Worm (Caenorhabditis elegans) whole organism, L1 larva: ENCODE results near the gene Y39B6A.25.

Source experiments
- C16A3.4 ChIP-seq: fragments of 150-350 bp; optimal IDR thresholded peaks from 2 replicates; lab custom pipeline; 2014; ENCODE audit warnings: missing biosample characterization, missing genetic modification characterization
- C34B4.2 ChIP-seq: sonication (generic microtip); optimal IDR thresholded peaks from 2 replicates; lab custom pipeline; 2017; ENCODE audit warnings: mild to moderate bottlenecking, missing genetic modification characterization, missing compliant biosample characterization
- F16B12.6 ChIP-seq: fragments of 150-350 bp; optimal IDR thresholded peaks from 2 replicates; lab custom pipeline; 2014; ENCODE audit warnings: missing biosample characterization, missing genetic modification characterization
- Y116A8C.19 ChIP-seq: sonication (generic microtip); optimal IDR thresholded peaks from 2 replicates; lab custom pipeline; 2016; ENCODE audit warnings: missing compliant biosample characterization, missing genetic modification characterization, borderline replicate concordance
- aha-1 ChIP-seq: fragments of 150-350 bp; optimal IDR thresholded peaks from 2 replicates; lab custom pipeline; 2014; ENCODE audit warnings: missing biosample characterization, missing genetic modification characterization
- alr-1 ChIP-seq: fragments of 200-800 bp; sonication (Bioruptor generic); optimal IDR thresholded peaks from 2 replicates; lab custom pipeline; 2018; ENCODE audit warnings: borderline replicate concordance, mild to moderate bottlenecking, missing genetic modification characterization, missing compliant biosample characterization
- aly-2 ChIP-seq: fragments of 150-350 bp; optimal IDR thresholded peaks from 2 replicates; lab custom pipeline; 2014; ENCODE audit warnings: missing biosample characterization, missing genetic modification characterization
- blmp-1 ChIP-seq: fragments of 150-350 bp; optimal IDR thresholded peaks from 2 replicates; lab custom pipeline; 2014; ENCODE audit warnings: missing biosample characterization, missing genetic modification characterization
- ceh-63 ChIP-seq: fragments of 200-800 bp; sonication (Bioruptor generic); optimal IDR thresholded peaks from 2 replicates; lab custom pipeline; 2018; ENCODE audit warnings: mild to moderate bottlenecking, missing genetic modification characterization, missing compliant biosample characterization
- ceh-8 ChIP-seq: fragments of 200-800 bp; sonication (Bioruptor generic); optimal IDR thresholded peaks from 2 replicates; lab custom pipeline; 2018; ENCODE audit warnings: mild to moderate bottlenecking, missing genetic modification characterization, moderate library complexity, missing compliant biosample characterization
- ceh-88 ChIP-seq: fragments of 200-800 bp; sonication (Bioruptor generic); IDR thresholded peaks from 2 replicates; pipeline ENCODE4 v1.3.6; 2022; ENCODE audit warnings: missing genetic modification characterization, missing compliant biosample characterization
- ceh-90 ChIP-seq: sonication (generic microtip); optimal IDR thresholded peaks from 2 replicates; lab custom pipeline; 2016; ENCODE audit warnings: missing genetic modification characterization, missing compliant biosample characterization
- ces-1 ChIP-seq: fragments of 150-350 bp; optimal IDR thresholded peaks from 2 replicates; lab custom pipeline; 2014; ENCODE audit warnings: missing biosample characterization, missing genetic modification reagents, missing genetic modification characterization
- efl-1 ChIP-seq, 4 experiments: fragments of 150-350 bp; optimal IDR thresholded peaks in 3 of 4; peaks in 1 of 4; 1 replicate in 1 of 4; 2 replicates in 3 of 4; lab custom pipeline; 2014; ENCODE audit warnings: missing biosample characterization in 2 of 4, missing genetic modification characterization in 2 of 4, missing genetic modification reagents in 2 of 4
- elt-2 ChIP-seq: sonication (generic microtip); optimal IDR thresholded peaks from 2 replicates; lab custom pipeline; 2016; ENCODE audit warnings: missing genetic modification characterization, mild to moderate bottlenecking, inconsistent platforms, missing compliant biosample characterization, missing genetic modification reagents
- ets-5 ChIP-seq: fragments of 200-800 bp; sonication (Bioruptor generic); IDR thresholded peaks from 2 replicates; pipeline ENCODE4 v1.3.6; 2022; ENCODE audit warnings: missing genetic modification characterization, missing compliant biosample characterization
- fkh-8 ChIP-seq: sonication (generic microtip); optimal IDR thresholded peaks from 2 replicates; lab custom pipeline; 2016; ENCODE audit warnings: mild to moderate bottlenecking, missing genetic modification characterization, missing compliant biosample characterization
- fos-1 ChIP-seq: fragments of 150-350 bp; optimal IDR thresholded peaks from 2 replicates; lab custom pipeline; 2014; ENCODE audit warnings: missing biosample characterization, missing genetic modification characterization
- hlh-17 ChIP-seq: fragments of 200-800 bp; sonication (Bioruptor generic); optimal IDR thresholded peaks from 2 replicates; lab custom pipeline; 2018; ENCODE audit warnings: missing genetic modification characterization, mild to moderate bottlenecking, missing compliant biosample characterization, moderate library complexity, borderline replicate concordance
- hpl-2 ChIP-seq: fragments of 150-350 bp; optimal IDR thresholded peaks from 2 replicates; lab custom pipeline; 2014; ENCODE audit warnings: missing biosample characterization, missing genetic modification reagents, missing genetic modification characterization
- irx-1 ChIP-seq: sonication (generic microtip); optimal IDR thresholded peaks from 2 replicates; lab custom pipeline; 2016; ENCODE audit warnings: missing genetic modification characterization, missing compliant biosample characterization
- lin-13 ChIP-seq: fragments of 150-350 bp; optimal IDR thresholded peaks from 2 replicates; lab custom pipeline; 2014; ENCODE audit warnings: missing biosample characterization, missing genetic modification reagents, missing genetic modification characterization
- lin-15B ChIP-seq: fragments of 150-350 bp; sonication (generic microtip); optimal IDR thresholded peaks from 3 replicates; lab custom pipeline; 2014; ENCODE audit warnings: missing biosample characterization, missing genetic modification characterization
- lin-35 ChIP-seq, 2 experiments: fragments of 150-350 bp; optimal IDR thresholded peaks; 2 replicates each; lab custom pipeline; 2014; ENCODE audit warnings: missing biosample characterization in 2 of 2, missing genetic modification characterization in 2 of 2, missing genetic modification reagents in 2 of 2
- lin-39 ChIP-seq: fragments of 150-350 bp; optimal IDR thresholded peaks from 2 replicates; lab custom pipeline; 2014; ENCODE audit warnings: missing biosample characterization, missing genetic modification reagents, missing genetic modification characterization
- lsy-2 ChIP-seq, 2 experiments: fragments of 150-350 bp; optimal IDR thresholded peaks; 2 replicates each; lab custom pipeline; 2014; ENCODE audit warnings: missing biosample characterization in 2 of 2, missing genetic modification characterization in 2 of 2
- mab-9 ChIP-seq: fragments of 200-800 bp; sonication (Bioruptor generic); IDR thresholded peaks from 2 replicates; pipeline ENCODE4 v1.3.6; 2022; ENCODE audit warnings: missing genetic modification reagents, missing genetic modification characterization, missing compliant biosample characterization
- mdl-1 ChIP-seq, 2 experiments: fragments of 150-350 bp; optimal IDR thresholded peaks; 2 replicates each; lab custom pipeline; 2014 to 2017; ENCODE audit warnings: missing biosample characterization in 2 of 2, missing genetic modification characterization in 2 of 2, inconsistent platforms in 1 of 2
- nhr-11 ChIP-seq: fragments of 150-350 bp; optimal IDR thresholded peaks from 2 replicates; lab custom pipeline; 2014; ENCODE audit warnings: missing biosample characterization, missing genetic modification characterization
- nhr-237 ChIP-seq: fragments of 150-350 bp; optimal IDR thresholded peaks from 2 replicates; lab custom pipeline; 2014; ENCODE audit warnings: missing biosample characterization, missing genetic modification characterization
- nhr-77 ChIP-seq: fragments of 150-350 bp; optimal IDR thresholded peaks from 2 replicates; lab custom pipeline; 2014; ENCODE audit warnings: missing biosample characterization, missing genetic modification characterization
- nhr-84 ChIP-seq: sonication (generic microtip); optimal IDR thresholded peaks from 2 replicates; lab custom pipeline; 2017; ENCODE audit warnings: missing biosample characterization, missing genetic modification characterization
- nhr-90 ChIP-seq: sonication (generic microtip); optimal IDR thresholded peaks from 2 replicates; lab custom pipeline; 2016; ENCODE audit warnings: mild to moderate bottlenecking, missing genetic modification characterization, missing compliant biosample characterization; ENCODE audit not compliant: poor library complexity
- pqm-1 ChIP-seq: sonication (generic microtip); optimal IDR thresholded peaks from 3 replicates; lab custom pipeline; 2017; ENCODE audit warnings: missing biosample characterization, missing genetic modification characterization
- snu-23 ChIP-seq: sonication (generic microtip); optimal IDR thresholded peaks from 2 replicates; lab custom pipeline; 2016; ENCODE audit warnings: missing genetic modification characterization, missing compliant biosample characterization
- sup-37 ChIP-seq: fragments of 200-800 bp; sonication (Bioruptor generic); optimal IDR thresholded peaks from 2 replicates; lab custom pipeline; 2018; ENCODE audit warnings: mild to moderate bottlenecking, missing genetic modification characterization, missing compliant biosample characterization
- tlp-1 ChIP-seq: fragments of 150-350 bp; optimal IDR thresholded peaks from 2 replicates; lab custom pipeline; 2014; ENCODE audit warnings: missing biosample characterization, missing genetic modification characterization
- unc-130 ChIP-seq: fragments of 150-350 bp; optimal IDR thresholded peaks from 2 replicates; lab custom pipeline; 2017; ENCODE audit warnings: missing biosample characterization, missing genetic modification characterization, inconsistent platforms
- unc-30 ChIP-seq: sonication (generic microtip); optimal IDR thresholded peaks from 2 replicates; lab custom pipeline; 2017; ENCODE audit warnings: missing biosample characterization, missing genetic modification characterization
- unc-86 ChIP-seq: sonication (generic microtip); optimal IDR thresholded peaks from 2 replicates; lab custom pipeline; 2016; ENCODE audit warnings: missing genetic modification characterization, missing compliant biosample characterization
- unc-98 ChIP-seq: fragments of 200-800 bp; sonication (Bioruptor generic); IDR thresholded peaks from 2 replicates; pipeline ENCODE4 v1.3.6; 2022; ENCODE audit warnings: missing genetic modification characterization, missing compliant biosample characterization
- vab-15 ChIP-seq: sonication (generic microtip); optimal IDR thresholded peaks from 2 replicates; lab custom pipeline; 2017; ENCODE audit warnings: missing genotype, mild to moderate bottlenecking, missing genetic modification characterization, missing compliant biosample characterization
- xbp-1 ChIP-seq: sonication (generic microtip); optimal IDR thresholded peaks from 2 replicates; lab custom pipeline; 2016; ENCODE audit warnings: missing genetic modification characterization, missing compliant biosample characterization
- zip-4 ChIP-seq: fragments of 200-800 bp; sonication (Bioruptor generic); optimal IDR thresholded peaks from 2 replicates; lab custom pipeline; 2018; ENCODE audit warnings: mild to moderate bottlenecking, missing genetic modification characterization, moderate library complexity, missing compliant biosample characterization

Gene Y39B6A.25

DNA sequence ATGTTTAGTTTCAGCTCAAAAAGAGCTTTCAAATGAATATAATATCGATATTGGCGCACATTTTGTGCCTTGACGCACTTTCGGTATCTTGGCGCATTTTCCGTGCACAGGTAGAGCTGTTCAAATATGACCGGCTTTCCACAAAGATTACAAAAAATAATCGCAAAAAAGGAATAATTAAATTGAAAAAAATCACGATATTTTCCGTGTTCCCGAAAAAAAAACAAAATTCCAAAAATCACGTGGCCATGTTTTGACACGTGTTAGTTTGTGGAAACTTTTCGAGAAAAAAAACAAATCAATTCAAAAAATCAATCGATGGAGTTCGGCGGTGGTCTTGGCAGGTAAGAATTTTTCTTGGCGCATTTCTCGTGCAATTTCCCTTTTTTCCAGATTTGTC is at the start of gene Y39B6A.25:
Y39B6A.25 (plus strand) TSS at position 301 of the 400 bp plus-strand sequence.
- TF ChIP-seq nhr-237 (tag; lab: Kevin White, UChicago) (no peak), nhr-77 (no peak), efl-1 (optimal IDR thresholded peaks at IDR 0.05; lab: Kevin White, UChicago) (no peak), efl-1 (GFP tag; optimal IDR thresholded peaks at IDR 0.05 in 1 of 2; lab: Kevin White, UChicago) (peak in 1 of 2 experiments; percentile 78), vab-15 (no peak), sup-37 (GFP tag; lab: Kevin White, UChicago) (no peak)

DNA sequence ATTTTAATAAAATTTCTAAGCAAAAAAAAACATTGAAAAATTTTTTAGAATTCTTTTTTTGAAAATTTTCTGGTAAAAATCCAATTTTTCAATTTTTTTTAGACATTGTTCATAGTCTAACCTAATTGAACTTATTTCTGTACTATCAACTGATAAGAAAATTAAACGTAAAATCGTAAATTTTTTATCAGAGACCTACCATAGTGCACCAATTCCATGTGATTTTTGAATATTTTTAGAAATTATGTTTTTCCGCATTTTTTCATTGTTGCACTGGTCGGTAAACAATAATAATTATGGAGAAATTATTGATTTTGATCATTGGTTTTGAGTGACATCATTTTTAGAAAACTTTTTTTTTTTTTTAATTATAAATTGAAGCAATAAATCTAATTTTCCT is 49.7 kb upstream of the Y39B6A.25 start:
- no peak for TF ChIP-seq blmp-1 (tag; lab: Kevin White, UChicago)
- TF ChIP-seq elt-2 (tag; lab: Kevin White, UChicago): no peak
- TF ChIP-seq mab-9 (GFP tag; lab: Robert Waterston, UW): no peak
- TF ChIP-seq fos-1 (tag; lab: Kevin White, UChicago): no peak
- TF ChIP-seq nhr-11 (tag; lab: Kevin White, UChicago): no peak
- TF ChIP-seq pqm-1: no peak
- TF ChIP-seq mdl-1 (tag; optimal IDR thresholded peaks at IDR 0.05; lab: Kevin White, UChicago): no peak
- TF ChIP-seq lin-39 (tag; lab: Kevin White, UChicago): no peak

DNA sequence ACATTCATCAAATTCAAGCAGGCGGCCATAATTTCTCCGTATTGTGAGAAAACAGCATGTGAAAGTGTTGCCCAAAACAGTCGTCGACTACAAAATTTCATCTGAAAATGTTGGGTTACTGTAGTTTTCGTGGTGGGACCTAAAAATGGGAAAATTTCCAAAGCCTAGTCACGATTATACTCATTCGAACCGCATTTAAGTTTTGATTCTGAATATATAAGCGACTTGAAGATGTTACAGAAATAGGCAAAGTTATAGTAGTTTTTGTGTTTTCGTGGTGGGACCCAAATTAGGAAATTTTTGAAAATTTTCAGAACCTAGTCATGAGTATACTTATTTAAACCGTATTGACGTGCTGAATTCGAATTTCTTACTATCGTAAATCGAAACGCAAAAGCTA is 48.4 kb upstream of the Y39B6A.25 start, which contains the start of gene Y39B6A.41:
Y39B6A.41 (minus strand) TSS at position 101 of the 400 bp plus-strand sequence.
- TF ChIP-seq pqm-1: no peak
- TF ChIP-seq ceh-8 (GFP tag; lab: Kevin White, UChicago): no peak
- no peak for TF ChIP-seq ceh-63 (GFP tag; lab: Kevin White, UChicago)
- no peak for TF ChIP-seq hlh-17 (GFP tag; lab: Kevin White, UChicago)

DNA sequence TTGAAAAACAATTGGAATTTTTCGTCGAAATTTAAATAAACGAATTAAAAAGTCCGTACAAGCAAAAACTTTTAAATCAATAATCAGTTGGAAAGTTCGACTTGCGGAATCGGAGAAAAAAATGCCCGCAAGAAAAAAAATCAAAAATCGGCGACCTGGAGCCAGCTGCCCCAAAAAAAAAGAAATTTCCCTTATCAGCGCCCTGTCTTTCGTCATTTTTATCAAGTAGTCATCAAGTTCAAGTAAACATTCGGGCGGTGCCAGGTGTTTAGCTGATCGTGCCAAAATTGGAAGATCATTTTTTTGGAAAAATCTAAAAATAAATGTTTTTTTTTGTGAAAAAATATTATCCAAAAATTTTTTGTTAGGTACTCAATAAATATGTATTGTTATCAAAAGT is 48.0 kb upstream of the Y39B6A.25 start:
- TF ChIP-seq elt-2 (tag; lab: Kevin White, UChicago): peak; percentile 32
- no peak for TF ChIP-seq Y116A8C.19
- TF ChIP-seq efl-1 (optimal IDR thresholded peaks at IDR 0.05; lab: Kevin White, UChicago): no peak
- peak in 1 of 2 experiments; percentile 68 for TF ChIP-seq efl-1 (GFP tag; optimal IDR thresholded peaks at IDR 0.05 in 1 of 2; lab: Kevin White, UChicago)

DNA sequence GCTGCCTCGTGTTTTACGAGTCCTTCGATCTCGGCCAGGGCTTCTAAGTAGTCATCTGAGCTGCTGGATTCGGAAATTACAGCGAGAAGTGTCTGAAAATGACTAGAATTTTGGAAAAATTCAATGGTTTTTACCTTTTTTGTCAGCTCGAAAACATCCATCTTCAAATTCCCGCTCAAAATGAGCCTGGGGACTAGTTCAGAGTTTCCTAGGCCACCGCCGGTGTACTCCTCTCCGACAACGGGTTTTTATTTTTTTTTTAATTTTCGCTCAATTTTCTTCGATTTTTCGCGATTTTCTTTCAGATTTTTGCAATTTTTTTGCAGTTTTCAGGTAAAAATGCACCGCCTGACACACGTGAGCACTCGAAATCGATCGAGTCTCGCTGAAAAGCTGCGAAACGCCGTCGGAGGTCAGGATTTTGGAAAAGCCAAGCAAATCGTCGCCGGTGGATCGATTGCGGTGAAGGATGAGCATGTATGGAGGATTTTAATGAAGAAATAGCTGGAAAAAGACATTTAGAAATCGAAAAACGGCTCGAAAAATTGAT is 45.2 kb upstream of the Y39B6A.25 start, which contains the start of the genes mrps-35 and sws-1:
mrps-35 (plus strand) TSS at position 327 of the 550 bp plus-strand sequence.
sws-1 (minus strand) TSS at position 500 of the 550 bp plus-strand sequence.
- TF ChIP-seq alr-1 (tag; lab: Kevin White, UChicago): no peak
- peak; percentile 76 for TF ChIP-seq fkh-8 (tag; lab: Kevin White, UChicago)
- no peak for TF ChIP-seq hlh-17 (GFP tag; lab: Kevin White, UChicago)
- peak; percentile 43 for TF ChIP-seq blmp-1 (tag; lab: Kevin White, UChicago)
- peak; percentile 70 for TF ChIP-seq Y116A8C.19
- no peak for TF ChIP-seq unc-130 (tag; lab: Kevin White, UChicago)
- peak; percentile 89 for TF ChIP-seq unc-98 (GFP tag; lab: Robert Waterston, UW)
- TF ChIP-seq ces-1 (GFP tag; lab: Kevin White, UChicago): no peak
- TF ChIP-seq tlp-1 (tag; lab: Kevin White, UChicago): no peak
- TF ChIP-seq lin-13 (GFP tag; lab: Kevin White, UChicago): peak; percentile 69
- TF ChIP-seq irx-1 (tag; lab: Kevin White, UChicago): peak; percentile 95
- TF ChIP-seq pqm-1: no peak
- TF ChIP-seq aly-2 (tag; lab: Kevin White, UChicago): peak; percentile 0
- TF ChIP-seq C16A3.4 (tag; lab: Kevin White, UChicago): no peak
- no peak for TF ChIP-seq F16B12.6
- peak; percentile 72 for TF ChIP-seq unc-86 (tag; lab: Kevin White, UChicago)
- peak; percentile 91 for TF ChIP-seq nhr-90
- no peak for TF ChIP-seq unc-30 (tag; lab: Kevin White, UChicago)
- no peak for TF ChIP-seq ets-5 (GFP tag; lab: Robert Waterston, UW)
- TF ChIP-seq lin-35 (GFP tag; optimal IDR thresholded peaks at IDR 0.05; lab: Kevin White, UChicago): peak; percentile 91 to 94
- no peak for TF ChIP-seq nhr-84 (tag; lab: Kevin White, UChicago)
- peak; percentile 85 for TF ChIP-seq snu-23 (GFP tag; lab: Kevin White, UChicago)
- TF ChIP-seq C34B4.2 (tag; lab: Kevin White, UChicago): no peak
- no peak for TF ChIP-seq aha-1 (tag; lab: Kevin White, UChicago)
- peak; percentile 34 for TF ChIP-seq lin-15B (tag; lab: Kevin White, UChicago)
- no peak for TF ChIP-seq ceh-88 (GFP tag; lab: Robert Waterston, UW)
- no peak for TF ChIP-seq zip-4 (GFP tag; lab: Kevin White, UChicago)
- TF ChIP-seq lsy-2 (tag; optimal IDR thresholded peaks at IDR 0.05; lab: Kevin White, UChicago): peak; percentile 72 to 74
- peak; percentile 82 for TF ChIP-seq xbp-1 (tag; lab: Kevin White, UChicago)
- TF ChIP-seq hpl-2 (GFP tag; lab: Kevin White, UChicago): no peak
- peak; percentile 98 for TF ChIP-seq ceh-90 (tag; lab: Kevin White, UChicago)
